Fruit fly (Drosophila melanogaster) whole organism, pupa: ENCODE measurements around the gene Rbsn-5.

Source experiments
- CG12605 ChIP-seq: fragments of 200-800 bp; sonication (Bioruptor generic); IDR thresholded peaks from 2 replicates; pipeline ENCODE4 v1.3.6; 2022; ENCODE audit warnings: missing biosample characterization, missing genetic modification characterization
- CG13204 ChIP-seq: fragments of 200-800 bp; sonication (Bioruptor generic); optimal IDR thresholded peaks from 2 replicates; lab custom pipeline; 2018; ENCODE audit warnings: missing biosample characterization, mild to moderate bottlenecking, missing genetic modification characterization, moderate library complexity
- CG15710 ChIP-seq: fragments of 200-800 bp; sonication (Bioruptor generic); optimal IDR thresholded peaks from 2 replicates; lab custom pipeline; 2018; ENCODE audit warnings: missing biosample characterization, mild to moderate bottlenecking, missing genetic modification characterization, moderate library complexity
- CG17806 ChIP-seq: fragments of 200-800 bp; sonication (Bioruptor generic); optimal IDR thresholded peaks from 2 replicates; lab custom pipeline; 2018; ENCODE audit warnings: missing biosample characterization, mild to moderate bottlenecking, missing genetic modification characterization, moderate library complexity
- CG32121 ChIP-seq: fragments of 200-800 bp; sonication (Bioruptor generic); IDR thresholded peaks from 2 replicates; pipeline ENCODE4 v1.3.6; 2022; ENCODE audit warnings: missing biosample characterization, missing genetic modification characterization
- CG34367 ChIP-seq: fragments of 200-800 bp; sonication (Bioruptor generic); optimal IDR thresholded peaks from 2 replicates; lab custom pipeline; 2018; ENCODE audit warnings: missing biosample characterization, mild to moderate bottlenecking, missing genetic modification characterization
- CG8301 ChIP-seq: fragments of 200-800 bp; sonication (Bioruptor generic); optimal IDR thresholded peaks from 2 replicates; lab custom pipeline; 2018; ENCODE audit warnings: missing biosample characterization, mild to moderate bottlenecking, missing genetic modification characterization
- D1 ChIP-seq: fragments of 200-800 bp; sonication (Bioruptor generic); optimal IDR thresholded peaks from 2 replicates; lab custom pipeline; 2018; ENCODE audit warnings: missing biosample characterization, mild to moderate bottlenecking, missing genetic modification characterization, moderate library complexity
- EcR ChIP-seq: fragments of 200-800 bp; sonication (Bioruptor generic); optimal IDR thresholded peaks from 3 replicates; lab custom pipeline; 2019; ENCODE audit warnings: missing biosample characterization, missing genetic modification characterization, mild to moderate bottlenecking, moderate library complexity, missing genetic modification reagents
- gl ChIP-seq: fragments of 200-800 bp; sonication (Bioruptor generic); optimal IDR thresholded peaks from 2 replicates; lab custom pipeline; 2018; ENCODE audit warnings: missing biosample characterization, mild to moderate bottlenecking, missing genetic modification characterization
- rn ChIP-seq: fragments of 200-800 bp; sonication (Bioruptor generic); IDR thresholded peaks from 2 replicates; pipeline ENCODE4 v1.3.6; 2022; ENCODE audit warnings: missing biosample characterization, missing genetic modification characterization

DNA sequence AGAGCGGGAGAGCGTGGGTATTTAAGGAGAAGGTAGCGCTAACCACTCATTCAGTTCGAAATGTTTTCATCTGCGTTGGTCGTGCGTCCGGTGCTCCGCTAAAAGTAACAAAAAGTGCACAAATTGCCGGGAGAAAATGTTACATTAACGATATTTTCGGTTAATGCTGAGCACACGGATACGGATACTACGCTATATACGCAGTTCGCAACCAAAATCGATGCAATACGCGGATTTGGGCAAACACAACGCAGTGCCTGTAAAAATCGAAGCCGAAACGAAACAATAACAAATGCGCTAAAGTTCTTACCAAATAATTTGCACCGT lies 3.4 kb downstream of the Rbsn-5 start, which contains the start of gene Piezo:
- TF ChIP-seq rn (GFP tag; lab: Robert Waterston, UW) = no peak
- no peak for TF ChIP-seq CG17806 (tag; lab: Kevin White, UChicago)
- no peak for TF ChIP-seq D1
- TF ChIP-seq CG13204 (GFP tag; lab: Kevin White, UChicago) = no peak
- TF ChIP-seq CG15710 (tag; lab: Kevin White, UChicago) = no peak
- TF ChIP-seq CG32121 (GFP tag; lab: Robert Waterston, UW) = no peak
- TF ChIP-seq CG12605 = no peak
- no peak for TF ChIP-seq CG34367 (tag; lab: Kevin White, UChicago)
- TF ChIP-seq EcR (GFP tag; lab: Kevin White, UChicago) = no peak
- TF ChIP-seq CG8301 = no peak
- TF ChIP-seq gl = no peak
